Worm (Caenorhabditis elegans) whole organism, early embryonic: ENCODE measurements around the gene C27B7.6.
A peak's percentile ranks its signal among the peaks of the same experiment; 100 is the strongest.

Experiments
- B0310.2 ChIP-seq: sonication (generic microtip); optimal IDR thresholded peaks from 2 replicates; lab custom pipeline; 2016; ENCODE audit warnings: mild to moderate bottlenecking, missing genetic modification characterization, missing compliant biosample characterization
- F13C5.2 ChIP-seq: sonication (generic microtip); optimal IDR thresholded peaks from 2 replicates; lab custom pipeline; 2017; ENCODE audit warnings: mild to moderate bottlenecking, missing genetic modification characterization, inconsistent platforms, missing compliant biosample characterization
- aly-1 ChIP-seq: sonication (generic microtip); optimal IDR thresholded peaks from 2 replicates; lab custom pipeline; 2016; ENCODE audit warnings: missing genetic modification characterization, missing compliant biosample characterization
- ama-1 ChIP-seq: fragments of 150-350 bp; optimal IDR thresholded peaks from 2 replicates; lab custom pipeline; 2014
- ceh-13 ChIP-seq: fragments of 200-800 bp; sonication (Bioruptor generic); optimal IDR thresholded peaks from 2 replicates; lab custom pipeline; 2018; ENCODE audit warnings: mild to moderate bottlenecking, missing genetic modification characterization, missing compliant biosample characterization
- ceh-36 ChIP-seq: sonication (generic microtip); optimal IDR thresholded peaks from 2 replicates; lab custom pipeline; 2016; ENCODE audit warnings: missing genetic modification characterization, inconsistent platforms, missing compliant biosample characterization
- ets-7 ChIP-seq: sonication (generic microtip); optimal IDR thresholded peaks from 2 replicates; lab custom pipeline; 2016; ENCODE audit warnings: missing genotype, missing genetic modification characterization, missing compliant biosample characterization
- flt-1 ChIP-seq: fragments of 200-800 bp; sonication (Bioruptor generic); IDR thresholded peaks from 2 replicates; pipeline ENCODE4 v1.3.6; 2022; ENCODE audit warnings: missing genetic modification characterization, missing compliant biosample characterization
- hmbx-1 ChIP-seq: sonication (generic microtip); optimal IDR thresholded peaks from 2 replicates; lab custom pipeline; 2016; ENCODE audit warnings: mild to moderate bottlenecking, missing genetic modification characterization, missing compliant biosample characterization
- hmg-4 ChIP-seq: fragments of 200-800 bp; sonication (Bioruptor generic); optimal IDR thresholded peaks from 2 replicates; lab custom pipeline; 2018; ENCODE audit warnings: mild to moderate bottlenecking, missing genetic modification characterization, missing compliant biosample characterization
- hnd-1 ChIP-seq: sonication (generic microtip); optimal IDR thresholded peaks from 2 replicates; lab custom pipeline; 2016; ENCODE audit warnings: missing genetic modification characterization, missing compliant biosample characterization
- pes-1 ChIP-seq: fragments of 200-800 bp; sonication (Bioruptor generic); IDR thresholded peaks from 2 replicates; pipeline ENCODE4 v1.3.6; 2022; ENCODE audit warnings: missing genetic modification reagents, missing genetic modification characterization, missing compliant biosample characterization
- scrt-1 ChIP-seq: fragments of 200-800 bp; sonication (Bioruptor generic); IDR thresholded peaks from 2 replicates; pipeline ENCODE4 v1.3.6; 2022; ENCODE audit warnings: missing genetic modification characterization, missing compliant biosample characterization
- sea-1 ChIP-seq: fragments of 200-800 bp; sonication (Bioruptor generic); conservative IDR thresholded peaks from 2 replicates; pipeline ENCODE4 v1.3.6; 2022; ENCODE audit warnings: missing genetic modification characterization, missing compliant biosample characterization
- tbx-11 ChIP-seq: fragments of 200-800 bp; sonication (Bioruptor generic); IDR thresholded peaks from 2 replicates; pipeline ENCODE4 v1.3.6; 2022; ENCODE audit warnings: missing genetic modification characterization, missing compliant biosample characterization
- tbx-37 ChIP-seq: fragments of 200-800 bp; sonication (Bioruptor generic); conservative IDR thresholded peaks from 2 replicates; pipeline ENCODE4 v1.3.6; 2022; ENCODE audit warnings: missing genetic modification reagents, missing genetic modification characterization, missing compliant biosample characterization
- tra-4 ChIP-seq: sonication (generic microtip); optimal IDR thresholded peaks from 2 replicates; lab custom pipeline; 2017; ENCODE audit warnings: missing genetic modification characterization, missing compliant biosample characterization

The C27B7.6 gene

ce11 chrIV:8872958-8873357 is 33.2 kb downstream of the C27B7.6 start, which contains the start of gene C09G9.3:
Gene C09G9.3 (minus strand): TSS chrIV:8873058.
- TF ChIP-seq flt-1 (GFP tag; lab: Robert Waterston, UW) (no peak), hmg-4 (GFP tag; lab: Kevin White, UChicago) (no peak), B0310.2 (no peak), pes-1 (GFP tag; lab: Robert Waterston, UW) (no peak), ceh-13 (GFP tag; lab: Kevin White, UChicago) (no peak), hmbx-1 (tag; lab: Kevin White, UChicago) (no peak), hnd-1 (tag; lab: Kevin White, UChicago) (no peak), F13C5.2 (tag; lab: Kevin White, UChicago) (no peak), ama-1 (lab: Kevin White, UChicago) (no peak), tra-4 (tag; lab: Kevin White, UChicago) (no peak)

ce11 chrIV:8869624-8870023 is 36.5 kb downstream of the C27B7.6 start, which contains the start of gene npp-23:
Gene npp-23 (minus strand): TSS chrIV:8869679.
- TF ChIP-seq B0310.2 = no peak
- TF ChIP-seq ceh-36 (tag; lab: Kevin White, UChicago) = no peak
- TF ChIP-seq tbx-11 (GFP tag; lab: Robert Waterston, UW) = no peak
- no peak for TF ChIP-seq hmg-4 (GFP tag; lab: Kevin White, UChicago)
- no peak for TF ChIP-seq tra-4 (tag; lab: Kevin White, UChicago)
- no peak for TF ChIP-seq ets-7 (tag; lab: Kevin White, UChicago)
- TF ChIP-seq ama-1 (lab: Kevin White, UChicago) = no peak
- no peak for TF ChIP-seq aly-1 (tag; lab: Kevin White, UChicago)
- no peak for TF ChIP-seq hnd-1 (tag; lab: Kevin White, UChicago)
- TF ChIP-seq hmbx-1 (tag; lab: Kevin White, UChicago) = no peak
- no peak for TF ChIP-seq tbx-37

DNA sequence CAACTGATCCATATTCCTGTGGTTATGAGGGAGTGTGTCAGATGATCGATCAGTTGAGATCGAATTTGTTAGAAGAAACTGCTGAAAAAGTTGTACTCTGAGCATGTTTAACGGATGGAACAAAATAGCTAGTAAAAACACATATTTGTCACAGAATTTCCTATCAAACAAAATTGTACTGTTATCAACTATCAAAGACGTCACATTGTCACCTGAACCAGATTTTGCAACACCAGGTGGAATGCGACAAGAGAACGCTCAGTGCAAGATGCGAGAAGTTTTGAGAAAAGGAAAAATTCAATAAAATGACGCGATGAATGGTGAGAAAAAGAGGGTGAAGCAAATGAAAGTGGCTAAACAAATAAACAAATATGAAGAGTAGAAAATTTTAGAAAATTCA is 38.6 kb downstream of the C27B7.6 start:
- TF ChIP-seq tra-4 (tag; lab: Kevin White, UChicago) (no peak), flt-1 (GFP tag; lab: Robert Waterston, UW) (no peak), ceh-36 (tag; lab: Kevin White, UChicago) (no peak), hnd-1 (tag; lab: Kevin White, UChicago) (no peak)

DNA sequence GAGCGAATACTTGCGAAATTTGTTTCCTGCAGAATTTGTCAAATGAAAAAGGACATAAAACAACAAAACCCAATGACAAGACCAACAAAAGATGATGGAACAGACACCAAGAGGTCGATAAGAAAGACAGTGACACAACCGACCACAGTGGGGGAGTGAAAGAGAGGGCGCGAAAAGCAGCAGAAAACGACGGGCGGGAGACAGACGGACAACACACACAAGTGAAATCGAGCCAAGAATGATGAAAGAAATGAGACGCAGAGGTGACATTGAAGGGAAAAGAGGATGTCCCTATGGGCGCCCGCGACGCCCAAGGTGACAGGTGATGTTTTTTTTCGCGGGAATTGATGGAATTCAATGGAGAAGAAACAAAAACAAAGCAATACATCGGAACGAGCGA is 40.1 kb downstream of the C27B7.6 start:
- TF ChIP-seq hmg-4 (GFP tag; lab: Kevin White, UChicago) = peak; percentile 30
- TF ChIP-seq ama-1 (lab: Kevin White, UChicago) = no peak

- TF ChIP-seq flt-1 (GFP tag; lab: Robert Waterston, UW) (no peak), aly-1 (tag; lab: Kevin White, UChicago) (no peak), ama-1 (lab: Kevin White, UChicago) (no peak), ceh-13 (GFP tag; lab: Kevin White, UChicago) (no peak), tbx-37 (no peak), hmbx-1 (tag; lab: Kevin White, UChicago) (no peak), tbx-11 (GFP tag; lab: Robert Waterston, UW) (no peak), sea-1 (GFP tag; lab: Robert Waterston, UW) (no peak), hnd-1 (tag; lab: Kevin White, UChicago) (no peak), tra-4 (tag; lab: Kevin White, UChicago) (no peak)
Observed at ce11 chrIV:8865343-8865742, 40.8 kb downstream of the C27B7.6 start, which contains the start of gene C09G9.1. Gene C09G9.1 (minus strand): TSS chrIV:8865485.

ce11 chrIV:8864672-8865071 is 41.5 kb downstream of the C27B7.6 start:
- no peak for TF ChIP-seq pes-1 (GFP tag; lab: Robert Waterston, UW)
- no peak for TF ChIP-seq flt-1 (GFP tag; lab: Robert Waterston, UW)
- no peak for TF ChIP-seq ceh-36 (tag; lab: Kevin White, UChicago)
- TF ChIP-seq ceh-13 (GFP tag; lab: Kevin White, UChicago) = no peak
- no peak for TF ChIP-seq hmg-4 (GFP tag; lab: Kevin White, UChicago)
- TF ChIP-seq ama-1 (lab: Kevin White, UChicago) = no peak
- TF ChIP-seq sea-1 (GFP tag; lab: Robert Waterston, UW) = no peak
- TF ChIP-seq hmbx-1 (tag; lab: Kevin White, UChicago) = no peak
- no peak for TF ChIP-seq B0310.2
- TF ChIP-seq aly-1 (tag; lab: Kevin White, UChicago) = no peak
- no peak for TF ChIP-seq hnd-1 (tag; lab: Kevin White, UChicago)

DNA sequence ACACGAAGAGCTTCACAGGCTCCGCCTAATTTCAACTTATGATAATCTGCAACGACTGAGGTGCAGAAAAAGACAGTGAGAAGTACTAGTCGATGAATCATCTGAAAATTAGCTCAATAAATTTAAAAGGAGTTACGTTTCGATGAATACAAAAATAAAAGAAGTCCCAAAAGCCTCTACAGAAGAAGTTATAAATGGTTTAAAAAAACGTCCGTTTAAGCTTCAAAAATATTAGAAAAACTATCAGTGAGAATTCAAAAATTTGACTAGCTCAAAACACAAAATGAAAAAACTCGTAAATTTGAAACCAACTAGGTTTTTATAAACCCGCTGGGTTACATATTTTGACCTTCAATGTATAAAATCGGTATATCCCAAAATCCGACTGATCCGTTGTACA is 50.2 kb downstream of the C27B7.6 start, which contains the start of gene T11B7.5:
Gene T11B7.5 (minus strand): TSS at position 101 of the 400 bp plus-strand sequence.
- TF ChIP-seq tbx-11 (GFP tag; lab: Robert Waterston, UW) (no peak), hmg-4 (GFP tag; lab: Kevin White, UChicago) (no peak), aly-1 (tag; lab: Kevin White, UChicago) (no peak), hmbx-1 (tag; lab: Kevin White, UChicago) (no peak), ama-1 (lab: Kevin White, UChicago) (no peak), F13C5.2 (tag; lab: Kevin White, UChicago) (no peak), tbx-37 (no peak), ceh-13 (GFP tag; lab: Kevin White, UChicago) (no peak), ceh-36 (tag; lab: Kevin White, UChicago) (no peak), B0310.2 (no peak), sea-1 (GFP tag; lab: Robert Waterston, UW) (no peak), tra-4 (tag; lab: Kevin White, UChicago) (no peak), hnd-1 (tag; lab: Kevin White, UChicago) (no peak), pes-1 (GFP tag; lab: Robert Waterston, UW) (no peak), scrt-1 (GFP tag; lab: Robert Waterston, UW) (no peak), ets-7 (tag; lab: Kevin White, UChicago) (no peak), flt-1 (GFP tag; lab: Robert Waterston, UW) (no peak)
